Fruit fly (Drosophila melanogaster): ENCODE results near the gene MED30.

MED30 gene

dm6 chr3L:639460-640103 lies 14.3 kb downstream of the MED30 start:
- TF ChIP-seq insv (optimal IDR thresholded peaks at IDR 0.05) (no peak), psq (optimal IDR thresholded peaks at IDR 0.05) (no peak), ttk (optimal IDR thresholded peaks at IDR 0.05) (no peak), Myc (optimal IDR thresholded peaks at IDR 0.05) (no peak), h (optimal IDR thresholded peaks at IDR 0.05) (no peak), Sin3A (optimal IDR thresholded peaks at IDR 0.05) (no peak)

dm6 chr3L:638757-639353 lies 15.0 kb downstream of the MED30 start:
- TF ChIP-seq Myc (optimal IDR thresholded peaks at IDR 0.05), result no peak
- TF ChIP-seq h (optimal IDR thresholded peaks at IDR 0.05), result no peak

dm6 chr3L:638031-638414 lies 15.9 kb downstream of the MED30 start:
- TF ChIP-seq Sin3A (optimal IDR thresholded peaks at IDR 0.05) (no peak), h (optimal IDR thresholded peaks at IDR 0.05) (no peak), psq (optimal IDR thresholded peaks at IDR 0.05) (no peak), ttk (optimal IDR thresholded peaks at IDR 0.05) (no peak), Myc (optimal IDR thresholded peaks at IDR 0.05) (no peak), insv (optimal IDR thresholded peaks at IDR 0.05) (no peak)

- TF ChIP-seq Sin3A (optimal IDR thresholded peaks at IDR 0.05), result no peak
- no peak for TF ChIP-seq Myc (optimal IDR thresholded peaks at IDR 0.05)
- no peak for TF ChIP-seq ttk (optimal IDR thresholded peaks at IDR 0.05)
- TF ChIP-seq h (optimal IDR thresholded peaks at IDR 0.05), result no peak
- no peak for TF ChIP-seq psq (optimal IDR thresholded peaks at IDR 0.05)
- TF ChIP-seq insv (optimal IDR thresholded peaks at IDR 0.05), result no peak
Observed at dm6 chr3L:637329-638030, 16.4 kb downstream of the MED30 start.

dm6 chr3L:636434-636833 lies 17.5 kb downstream of the MED30 start:
- TF ChIP-seq Sin3A (optimal IDR thresholded peaks at IDR 0.05) (no peak), insv (optimal IDR thresholded peaks at IDR 0.05) (no peak), h (optimal IDR thresholded peaks at IDR 0.05) (no peak), ttk (optimal IDR thresholded peaks at IDR 0.05) (no peak), Myc (optimal IDR thresholded peaks at IDR 0.05) (no peak), psq (optimal IDR thresholded peaks at IDR 0.05) (no peak)

dm6 chr3L:635529-635928 lies 18.4 kb downstream of the MED30 start:
- TF ChIP-seq ttk (optimal IDR thresholded peaks at IDR 0.05) (no peak), h (optimal IDR thresholded peaks at IDR 0.05) (no peak), Sin3A (optimal IDR thresholded peaks at IDR 0.05) (no peak), psq (optimal IDR thresholded peaks at IDR 0.05) (no peak), insv (optimal IDR thresholded peaks at IDR 0.05) (no peak), Myc (optimal IDR thresholded peaks at IDR 0.05) (no peak)

dm6 chr3L:635016-635363 lies 18.9 kb downstream of the MED30 start:
- TF ChIP-seq psq (optimal IDR thresholded peaks at IDR 0.05), result no peak

- TF ChIP-seq ttk (optimal IDR thresholded peaks at IDR 0.05) (no peak), h (optimal IDR thresholded peaks at IDR 0.05) (peak; percentile 79), insv (optimal IDR thresholded peaks at IDR 0.05) (no peak), Myc (optimal IDR thresholded peaks at IDR 0.05) (no peak)
Observed at dm6 chr3L:634319-635015, 19.4 kb downstream of the MED30 start.

dm6 chr3L:633272-634254 lies 20.3 kb downstream of the MED30 start:
- TF ChIP-seq Myc (optimal IDR thresholded peaks at IDR 0.05), result no peak
- TF ChIP-seq Sin3A (optimal IDR thresholded peaks at IDR 0.05), result no peak
- no peak for TF ChIP-seq ttk (optimal IDR thresholded peaks at IDR 0.05)
- no peak for TF ChIP-seq psq (optimal IDR thresholded peaks at IDR 0.05)
- no peak for TF ChIP-seq h (optimal IDR thresholded peaks at IDR 0.05)
- TF ChIP-seq insv (optimal IDR thresholded peaks at IDR 0.05), result no peak

dm6 chr3L:632058-632457 lies 21.8 kb downstream of the MED30 start:
- no peak for TF ChIP-seq Myc (optimal IDR thresholded peaks at IDR 0.05)
- no peak for TF ChIP-seq psq (optimal IDR thresholded peaks at IDR 0.05)
- TF ChIP-seq Sin3A (optimal IDR thresholded peaks at IDR 0.05), result no peak
- no peak for TF ChIP-seq insv (optimal IDR thresholded peaks at IDR 0.05)
- no peak for TF ChIP-seq ttk (optimal IDR thresholded peaks at IDR 0.05)
- TF ChIP-seq h (optimal IDR thresholded peaks at IDR 0.05), result no peak

dm6 chr3L:630666-631065 lies 23.2 kb downstream of the MED30 start:
- TF ChIP-seq ttk (optimal IDR thresholded peaks at IDR 0.05), result no peak
- no peak for TF ChIP-seq h (optimal IDR thresholded peaks at IDR 0.05)
